Worm (Caenorhabditis elegans) whole organism, dauer: ENCODE measurements around the gene gon-1.

Experiments used
- unc-62 ChIP-seq: sonication (generic microtip); optimal IDR thresholded peaks from 2 replicates; lab custom pipeline; 2017; ENCODE audit warnings: missing biosample characterization, missing genetic modification reagents, missing genetic modification characterization

gon-1 gene

ce11 chrIV:9953333-9953732, at the start of gene gon-1:
Gene gon-1 (minus strand): TSS chrIV:9953433.
- TF ChIP-seq unc-62 (GFP tag; lab: Kevin White, UChicago): no peak

- TF ChIP-seq unc-62 (GFP tag; lab: Kevin White, UChicago): no peak
Measured at ce11 chrIV:10001748-10002147, 48.5 kb upstream of the gon-1 start, which contains the start of gene C47E12.3. Gene C47E12.3 (minus strand): TSS chrIV:10001848.

- no peak for TF ChIP-seq unc-62 (GFP tag; lab: Kevin White, UChicago)
Measured at ce11 chrIV:9998487-9999218, 45.4 kb upstream of the gon-1 start, which contains the start of gene pyp-1. Gene pyp-1 (minus strand): TSS chrIV:9998925.

ce11 chrIV:9994895-9995394, 41.7 kb upstream of the gon-1 start, which contains the start of gene uba-1:
Gene uba-1 (minus strand): TSS chrIV:9994945.
- no peak for TF ChIP-seq unc-62 (GFP tag; lab: Kevin White, UChicago)

- TF ChIP-seq unc-62 (GFP tag; lab: Kevin White, UChicago): no peak
Measured at ce11 chrIV:9993403-9994132, 40.3 kb upstream of the gon-1 start.

ce11 chrIV:9989416-9989815, 36.2 kb upstream of the gon-1 start:
- TF ChIP-seq unc-62 (GFP tag; lab: Kevin White, UChicago): no peak

ce11 chrIV:9982895-9983294, 29.7 kb upstream of the gon-1 start, which contains the start of gene mam-2:
Gene mam-2 (plus strand): TSS chrIV:9983195.
- TF ChIP-seq unc-62 (GFP tag; lab: Kevin White, UChicago): no peak

ce11 chrIV:9982226-9982794, 29.1 kb upstream of the gon-1 start, which contains the start of gene rrp-1:
Gene rrp-1 (minus strand): TSS chrIV:9982276.
- TF ChIP-seq unc-62 (GFP tag; lab: Kevin White, UChicago): no peak

ce11 chrIV:9977602-9978172, 24.5 kb upstream of the gon-1 start, which contains the start of gene dhp-2:
Gene dhp-2 (plus strand): TSS chrIV:9978122.
- TF ChIP-seq unc-62 (GFP tag; lab: Kevin White, UChicago): no peak

ce11 chrIV:9976284-9976683, 23.1 kb upstream of the gon-1 start, which contains the start of gene C47E12.14:
Gene C47E12.14 (minus strand): TSS chrIV:9976384.
- TF ChIP-seq unc-62 (GFP tag; lab: Kevin White, UChicago): no peak

- TF ChIP-seq unc-62 (GFP tag; lab: Kevin White, UChicago): no peak
Measured at ce11 chrIV:9974392-9974791, 21.2 kb upstream of the gon-1 start, which contains the start of gene C47E12.9. Gene C47E12.9 (plus strand): TSS chrIV:9974692.

- TF ChIP-seq unc-62 (GFP tag; lab: Kevin White, UChicago): no peak
Measured at ce11 chrIV:9972629-9973028, 19.4 kb upstream of the gon-1 start, which contains the start of the genes C47E12.12 and C47E12.10. Gene C47E12.12 (minus strand): TSS chrIV:9972729. Gene C47E12.10 (plus strand): TSS chrIV:9972800.

- no peak for TF ChIP-seq unc-62 (GFP tag; lab: Kevin White, UChicago)
Measured at ce11 chrIV:9969081-9969480, 15.8 kb upstream of the gon-1 start, which contains the start of the genes kin-5 and C47E12.11. Gene kin-5 (minus strand): TSS chrIV:9969181. Gene C47E12.11 (plus strand): TSS chrIV:9969400.

ce11 chrIV:9963945-9964344, 10.7 kb upstream of the gon-1 start, which contains the start of gene T13H10.2:
Gene T13H10.2 (plus strand): TSS chrIV:9964245.
- no peak for TF ChIP-seq unc-62 (GFP tag; lab: Kevin White, UChicago)

ce11 chrIV:9948035-9948434, 5.2 kb downstream of the gon-1 start:
- no peak for TF ChIP-seq unc-62 (GFP tag; lab: Kevin White, UChicago)
